Worm (Caenorhabditis elegans) whole organism, midembryonic: Measurements from ENCODE around the gene H08J19.1.
A peak's percentile ranks its signal among the peaks of the same experiment; 100 is the strongest.

Experiments used
- flt-1 ChIP-seq: fragments of 200-800 bp; sonication (Bioruptor generic); IDR thresholded peaks from 2 replicates; pipeline ENCODE4 v1.3.6; 2022; ENCODE audit warnings: missing genetic modification characterization, missing compliant biosample characterization
- tab-1 ChIP-seq: fragments of 200-800 bp; sonication (Bioruptor generic); IDR thresholded peaks from 2 replicates; pipeline ENCODE4 v1.3.6; 2022; ENCODE audit warnings: missing genetic modification characterization, missing compliant biosample characterization
- ztf-29 ChIP-seq: fragments of 200-800 bp; sonication (Bioruptor generic); IDR thresholded peaks from 2 replicates; pipeline ENCODE4 v1.3.6; 2022; ENCODE audit warnings: missing genetic modification reagents, missing genetic modification characterization, missing compliant biosample characterization

- TF ChIP-seq ztf-29 (GFP tag; lab: Robert Waterston, UW) (no peak), flt-1 (peak; percentile 57; the same call in 1 of the 2 replicates), tab-1 (GFP tag; lab: Robert Waterston, UW) (0 out of 2 replicates have a peak, but pooled peaks have one; percentile 17)
These were observed 36.0 kb upstream of the H08J19.1 start, which contains the start of gene rab-14 for ce11 chrX:15606585-15607276.
